Fruit fly (Drosophila melanogaster) whole organism, embryonic: ENCODE data around the gene CG14174.

Source experiments
- Ada2b ChIP-seq: fragments of 200-800 bp; sonication (Bioruptor generic); IDR thresholded peaks from 2 replicates; pipeline ENCODE4 v1.3.6; 2022; ENCODE audit warnings: missing biosample characterization, missing genetic modification characterization
- Asciz ChIP-seq: fragments of 200-800 bp; sonication (Bioruptor generic); optimal IDR thresholded peaks from 2 replicates; lab custom pipeline; 2017; ENCODE audit warnings: missing biosample characterization, mild to moderate bottlenecking, missing genetic modification characterization, missing genetic modification reagents
- B-H1 ChIP-seq: fragments of 200-800 bp; sonication (Bioruptor generic); IDR thresholded peaks from 3 replicates; pipeline ENCODE4 v1.3.6; 2022; ENCODE audit warnings: missing biosample characterization, missing genetic modification characterization
- C15 ChIP-seq: fragments of 200-800 bp; sonication (Bioruptor generic); IDR thresholded peaks from 3 replicates; pipeline ENCODE4 v1.3.6; 2022; ENCODE audit warnings: missing biosample characterization, missing genetic modification characterization
- CG10321 ChIP-seq: fragments of 200-800 bp; sonication (Bioruptor generic); IDR thresholded peaks from 2 replicates; pipeline ENCODE4 v1.3.6; 2022; ENCODE audit warnings: missing biosample characterization, missing genetic modification characterization
- CG12744 ChIP-seq: fragments of 200-800 bp; sonication (Bioruptor generic); optimal IDR thresholded peaks from 2 replicates; lab custom pipeline; 2016; ENCODE audit warnings: missing biosample characterization, missing genetic modification characterization
- CG14860 ChIP-seq: fragments of 200-800 bp; sonication (Bioruptor generic); IDR thresholded peaks from 3 replicates; pipeline ENCODE4 v1.3.6; 2022; ENCODE audit warnings: missing biosample characterization, missing genetic modification characterization; ENCODE audit not compliant: partially characterized antibody
- CG15479 ChIP-seq: fragments of 200-800 bp; sonication (Bioruptor generic); optimal IDR thresholded peaks from 3 replicates; lab custom pipeline; 2019; ENCODE audit warnings: missing biosample characterization, mild to moderate bottlenecking, missing genetic modification characterization, moderate library complexity
- CG1603 ChIP-seq: fragments of 200-800 bp; sonication (Bioruptor generic); optimal IDR thresholded peaks from 2 replicates; lab custom pipeline; 2019; ENCODE audit warnings: missing biosample characterization, mild to moderate bottlenecking, missing genetic modification characterization, moderate library complexity
- CG16815 ChIP-seq: fragments of 200-800 bp; sonication (Bioruptor generic); optimal IDR thresholded peaks from 3 replicates; lab custom pipeline; 2017; ENCODE audit warnings: missing biosample characterization, mild to moderate bottlenecking, missing genetic modification characterization
- CG16863 ChIP-seq: fragments of 200-800 bp; sonication (Bioruptor generic); optimal IDR thresholded peaks from 3 replicates; lab custom pipeline; 2016; ENCODE audit warnings: missing biosample characterization, missing genetic modification characterization
- CG17568 ChIP-seq: fragments of 200-800 bp; sonication (Bioruptor generic); optimal IDR thresholded peaks from 2 replicates; lab custom pipeline; 2018; ENCODE audit warnings: missing biosample characterization, mild to moderate bottlenecking, missing genetic modification characterization, moderate library complexity
- CG30403 ChIP-seq: fragments of 200-800 bp; sonication (Bioruptor generic); optimal IDR thresholded peaks from 3 replicates; lab custom pipeline; 2016; ENCODE audit warnings: missing biosample characterization, missing genetic modification characterization
- CG32767 ChIP-seq: fragments of 200-800 bp; sonication (Bioruptor generic); IDR thresholded peaks from 2 replicates; pipeline ENCODE4 v1.3.6; 2022; ENCODE audit warnings: missing biosample characterization, missing genetic modification characterization
- CG3838 ChIP-seq: fragments of 200-800 bp; sonication (Bioruptor generic); optimal IDR thresholded peaks from 3 replicates; lab custom pipeline; 2016; ENCODE audit warnings: missing biosample characterization, missing genetic modification characterization
- CG5245 ChIP-seq: fragments of 200-800 bp; sonication (Bioruptor generic); optimal IDR thresholded peaks from 3 replicates; lab custom pipeline; 2016; ENCODE audit warnings: missing biosample characterization, missing genetic modification characterization
- CG6689 ChIP-seq: fragments of 200-800 bp; sonication (Bioruptor generic); IDR thresholded peaks from 2 replicates; pipeline ENCODE4 v1.3.6; 2022; ENCODE audit warnings: missing biosample characterization, missing genetic modification characterization
- CG9215 ChIP-seq: fragments of 200-800 bp; sonication (Bioruptor generic); IDR thresholded peaks from 2 replicates; pipeline ENCODE4 v1.3.6; 2022; ENCODE audit warnings: missing biosample characterization, missing genetic modification characterization
- CG9876 ChIP-seq: fragments of 200-800 bp; sonication (Bioruptor generic); optimal IDR thresholded peaks from 2 replicates; lab custom pipeline; 2016; ENCODE audit warnings: missing biosample characterization, missing genetic modification characterization
- CG9932 ChIP-seq: fragments of 200-800 bp; sonication (Bioruptor generic); IDR thresholded peaks from 2 replicates; pipeline ENCODE4 v1.3.6; 2022; ENCODE audit warnings: missing biosample characterization, missing genetic modification characterization
- CTCF ChIP-seq: fragments of 200-800 bp; sonication (Bioruptor generic); optimal IDR thresholded peaks from 2 replicates; lab custom pipeline; 2017; ENCODE audit warnings: missing biosample characterization, mild to moderate bottlenecking, missing genetic modification characterization, moderate library complexity
- Chrac-16 ChIP-seq: fragments of 200-800 bp; sonication (Bioruptor generic); optimal IDR thresholded peaks from 3 replicates; lab custom pipeline; 2016; ENCODE audit warnings: missing biosample characterization, missing genetic modification characterization
- CoRest ChIP-seq: fragments of 200-800 bp; sonication (Bioruptor generic); optimal IDR thresholded peaks from 3 replicates; lab custom pipeline; 2018; ENCODE audit warnings: missing biosample characterization, mild to moderate bottlenecking, missing genetic modification characterization, moderate library complexity
- Gug ChIP-seq: fragments of 200-800 bp; sonication (Bioruptor generic); IDR thresholded peaks from 4 replicates; pipeline ENCODE4 v1.3.6; 2022; ENCODE audit warnings: missing biosample characterization, missing genetic modification characterization
- H2.0 ChIP-seq: fragments of 200-800 bp; sonication (Bioruptor generic); IDR thresholded peaks from 2 replicates; pipeline ENCODE4 v1.3.6; 2022; ENCODE audit warnings: missing biosample characterization, missing genetic modification characterization
- HmgD ChIP-seq: fragments of 200-800 bp; sonication (Bioruptor generic); optimal IDR thresholded peaks from 3 replicates; lab custom pipeline; 2016; ENCODE audit warnings: missing biosample characterization, missing genetic modification characterization
- Lim3 ChIP-seq: fragments of 200-800 bp; sonication (Bioruptor generic); IDR thresholded peaks from 2 replicates; pipeline ENCODE4 v1.3.6; 2022; ENCODE audit warnings: missing biosample characterization, missing genetic modification characterization
- MTF-1 ChIP-seq: fragments of 200-800 bp; sonication (Bioruptor generic); optimal IDR thresholded peaks from 2 replicates; lab custom pipeline; 2018; ENCODE audit warnings: missing biosample characterization, mild to moderate bottlenecking, missing genetic modification characterization, borderline replicate concordance
- Max ChIP-seq: fragments of 200-800 bp; sonication (Bioruptor generic); optimal IDR thresholded peaks from 2 replicates; lab custom pipeline; 2016; ENCODE audit warnings: missing biosample characterization, mild to moderate bottlenecking, missing genetic modification characterization
- Myb ChIP-seq: fragments of 200-800 bp; sonication (Bioruptor generic); optimal IDR thresholded peaks from 2 replicates; lab custom pipeline; 2016; ENCODE audit warnings: missing biosample characterization, missing genetic modification characterization
- Sox100B ChIP-seq: fragments of 200-800 bp; sonication (Bioruptor generic); optimal IDR thresholded peaks from 3 replicates; lab custom pipeline; 2018; ENCODE audit warnings: missing biosample characterization, mild to moderate bottlenecking, missing genetic modification characterization
- ato ChIP-seq: fragments of 200-800 bp; sonication (Bioruptor generic); IDR thresholded peaks from 2 replicates; pipeline ENCODE4 v1.3.6; 2022; ENCODE audit warnings: missing biosample characterization, missing genetic modification characterization; ENCODE audit not compliant: partially characterized antibody
- cato ChIP-seq: fragments of 200-800 bp; sonication (Bioruptor generic); optimal IDR thresholded peaks from 2 replicates; lab custom pipeline; 2016; ENCODE audit warnings: missing biosample characterization, missing genetic modification characterization, borderline replicate concordance
- crp ChIP-seq, 2 experiments: fragments of 200-800 bp; sonication (Bioruptor generic); optimal IDR thresholded peaks; 2 replicates in 1 of 2; 3 replicates in 1 of 2; lab custom pipeline; 2017; ENCODE audit warnings: missing biosample characterization in 2 of 2, missing genetic modification characterization in 2 of 2, mild to moderate bottlenecking in 1 of 2, moderate library complexity in 1 of 2
- fd102C ChIP-seq: fragments of 200-800 bp; sonication (Bioruptor generic); optimal IDR thresholded peaks from 2 replicates; lab custom pipeline; 2018; ENCODE audit warnings: missing biosample characterization, mild to moderate bottlenecking, missing genetic modification characterization, moderate library complexity
- fu2 ChIP-seq: fragments of 200-800 bp; sonication (Bioruptor generic); optimal IDR thresholded peaks from 2 replicates; lab custom pipeline; 2016; ENCODE audit warnings: missing biosample characterization, missing genetic modification characterization
- ham ChIP-seq: fragments of 200-800 bp; sonication (Bioruptor generic); IDR thresholded peaks from 2 replicates; pipeline ENCODE4 v1.3.6; 2022; ENCODE audit warnings: missing biosample characterization, missing genetic modification characterization
- her ChIP-seq: fragments of 200-800 bp; sonication (Bioruptor generic); optimal IDR thresholded peaks from 2 replicates; lab custom pipeline; 2016; ENCODE audit warnings: missing biosample characterization, missing genetic modification characterization
- hth ChIP-seq: fragments of >200 bp; optimal IDR thresholded peaks from 2 replicates; lab custom pipeline; 2017; ENCODE audit warnings: inconsistent platforms
- insv ChIP-seq, 2 experiments: fragments of 200-800 bp; sonication (Bioruptor generic); optimal IDR thresholded peaks; 3 replicates each; lab custom pipeline; 2016 to 2018; ENCODE audit warnings: missing biosample characterization in 2 of 2, missing genetic modification characterization in 2 of 2
- lmd ChIP-seq: fragments of 200-800 bp; sonication (Bioruptor generic); IDR thresholded peaks from 2 replicates; pipeline ENCODE4 v1.3.6; 2022; ENCODE audit warnings: missing biosample characterization, missing genetic modification characterization
- ro ChIP-seq: fragments of 200-800 bp; sonication (Bioruptor generic); IDR thresholded peaks from 2 replicates; pipeline ENCODE4 v1.3.6; 2022; ENCODE audit warnings: missing biosample characterization, missing genetic modification characterization
- row ChIP-seq: fragments of 200-800 bp; sonication (Bioruptor generic); IDR thresholded peaks from 3 replicates; pipeline ENCODE4 v1.3.6; 2022; ENCODE audit warnings: missing biosample characterization, missing genetic modification characterization
- sc ChIP-seq, 3 experiments: fragments of >200 bp in 2 of 3; fragments of 200-800 bp in 1 of 3; sonication (Bioruptor generic) in 1 of 3; optimal IDR thresholded peaks; 2 replicates in 2 of 3; 3 replicates in 1 of 3; lab custom pipeline; 2017; ENCODE audit warnings: mild to moderate bottlenecking in 1 of 3, missing biosample characterization in 1 of 3, missing genetic modification characterization in 1 of 3, missing genetic modification reagents in 1 of 3
- sisA ChIP-seq: fragments of 200-800 bp; sonication (Bioruptor generic); IDR thresholded peaks from 2 replicates; pipeline ENCODE4 v1.3.6; 2022; ENCODE audit warnings: missing biosample characterization, missing genetic modification characterization
- slou ChIP-seq: fragments of 200-800 bp; sonication (Bioruptor generic); optimal IDR thresholded peaks from 3 replicates; lab custom pipeline; 2016; ENCODE audit warnings: missing biosample characterization, missing genetic modification characterization
- sna ChIP-seq: fragments of 200-800 bp; sonication (Bioruptor generic); IDR thresholded peaks from 2 replicates; pipeline ENCODE4 v1.3.6; 2022; ENCODE audit warnings: missing biosample characterization, missing genetic modification characterization; ENCODE audit not compliant: partially characterized antibody
- stc ChIP-seq: fragments of 200-800 bp; sonication (Bioruptor generic); IDR thresholded peaks from 2 replicates; pipeline ENCODE4 v1.3.6; 2022; ENCODE audit warnings: missing biosample characterization, missing genetic modification characterization
- tap ChIP-seq: fragments of 200-800 bp; optimal IDR thresholded peaks from 3 replicates; lab custom pipeline; 2019; ENCODE audit warnings: missing biosample characterization, mild to moderate bottlenecking, missing genetic modification characterization, moderate library complexity
- zen2 ChIP-seq: fragments of 200-800 bp; sonication (Bioruptor generic); IDR thresholded peaks from 3 replicates; pipeline ENCODE4 v1.3.6; 2022; ENCODE audit warnings: missing biosample characterization, missing genetic modification characterization; ENCODE audit not compliant: partially characterized antibody

Gene CG14174

dm6 chr3L:9692892-9693551 is 26.1 kb upstream of the CG14174 start (continued):
- TF ChIP-seq Myb, result peak; percentile 89
- TF ChIP-seq her (GFP tag; lab: Kevin White, UChicago), result peak; percentile 94
- TF ChIP-seq CG30403 (GFP tag; lab: Kevin White, UChicago), result peak; percentile 99
- TF ChIP-seq fu2 (GFP tag; lab: Kevin White, UChicago), result peak; percentile 97
- peak; percentile 99 for TF ChIP-seq Sox100B (GFP tag; lab: Kevin White, UChicago)
- TF ChIP-seq sc (optimal IDR thresholded peaks at IDR 0.05; lab: Kevin White, UChicago), result no peak
- peak; percentile 95 for TF ChIP-seq sc (GFP tag; optimal IDR thresholded peaks at IDR 0.05; lab: Kevin White, UChicago)
- TF ChIP-seq row (GFP tag; lab: Robert Waterston, UW), result peak; percentile 97
- TF ChIP-seq CG9932 (GFP tag; lab: Robert Waterston, UW), result peak; percentile 89
- peak; percentile 68 for TF ChIP-seq MTF-1 (GFP tag; lab: Kevin White, UChicago)
- no peak for TF ChIP-seq CG14860
- peak; percentile 96 for TF ChIP-seq cato (GFP tag; lab: Kevin White, UChicago)
- TF ChIP-seq ro (GFP tag; lab: Robert Waterston, UW), result peak; percentile 73; the same call in 1 of the 2 replicates
- peak; percentile 90 for TF ChIP-seq sisA (GFP tag; lab: Robert Waterston, UW)
- peak; percentile 96 for TF ChIP-seq CG16863 (GFP tag; lab: Kevin White, UChicago)
- peak; percentile 52 for TF ChIP-seq CTCF (GFP tag; lab: Kevin White, UChicago)
- no peak for TF ChIP-seq sna (GFP tag; lab: Robert Waterston, UW)
- TF ChIP-seq tap (tag; lab: Kevin White, UChicago), result peak; percentile 87
- peak; percentile 94 for TF ChIP-seq Max
- peak; percentile 75; the same call in 2 of the 3 replicates for TF ChIP-seq B-H1
- peak; percentile 16 for TF ChIP-seq fd102C
- TF ChIP-seq H2.0, result peak; percentile 88
- TF ChIP-seq CG3838 (GFP tag; lab: Kevin White, UChicago), result peak; percentile 87
- no peak for TF ChIP-seq ato (GFP tag; lab: Robert Waterston, UW)
- peak; percentile 88 for TF ChIP-seq stc (GFP tag; lab: Robert Waterston, UW)
- peak; percentile 86 for TF ChIP-seq CG17568
- peak; percentile 69; the same call in 1 of the 3 replicates for TF ChIP-seq C15 (GFP tag; lab: Robert Waterston, UW)
- TF ChIP-seq CG12744 (GFP tag; lab: Kevin White, UChicago), result peak; percentile 93
- peak; percentile 86 for TF ChIP-seq CG1603 (tag; lab: Kevin White, UChicago)
- no peak for TF ChIP-seq zen2
- TF ChIP-seq Chrac-16, result peak; percentile 95
- TF ChIP-seq Lim3 (GFP tag; lab: Robert Waterston, UW), result peak; percentile 68
- peak; percentile 96 for TF ChIP-seq CG16815 (GFP tag; lab: Kevin White, UChicago)
- TF ChIP-seq CG6689 (GFP tag; lab: Robert Waterston, UW), result peak; percentile 94
- TF ChIP-seq CoRest (tag; lab: Kevin White, UChicago), result peak; percentile 99
- TF ChIP-seq CG9215, result peak; percentile 92
- peak; percentile 64 for TF ChIP-seq CG10321 (GFP tag; lab: Robert Waterston, UW)
- no peak for TF ChIP-seq hth (lab: Kevin White, UChicago)
- peak; percentile 93 for TF ChIP-seq lmd
- TF ChIP-seq Ada2b (GFP tag; lab: Robert Waterston, UW), result peak; percentile 85
- TF ChIP-seq HmgD (GFP tag; lab: Kevin White, UChicago), result peak; percentile 95
- peak; percentile 95 for TF ChIP-seq slou (GFP tag; lab: Kevin White, UChicago)
- peak; percentile 61 to 67 for TF ChIP-seq insv (GFP tag; optimal IDR thresholded peaks at IDR 0.05; lab: Kevin White, UChicago)
- TF ChIP-seq CG32767, result peak; percentile 90
- TF ChIP-seq CG5245 (GFP tag; lab: Kevin White, UChicago), result peak; percentile 93
- TF ChIP-seq Gug, result peak; percentile 91
- TF ChIP-seq Asciz, result peak; percentile 95
- TF ChIP-seq CG15479 (GFP tag; lab: Kevin White, UChicago), result no peak
- TF ChIP-seq ham (GFP tag; lab: Robert Waterston, UW), result peak; percentile 66; the same call in 1 of the 2 replicates
- peak in 1 of 2 experiments; percentile 66 for TF ChIP-seq crp (GFP tag; optimal IDR thresholded peaks at IDR 0.05; lab: Kevin White, UChicago)
- peak; percentile 95 for TF ChIP-seq CG9876
